Worm (Caenorhabditis elegans) whole organism, L4 larva: ENCODE data around the gene C09B8.3.

Experiments
- F26F4.8 ChIP-seq: fragments of 200-800 bp; sonication (Bioruptor generic); conservative IDR thresholded peaks from 2 replicates; pipeline ENCODE4 v1.3.6; 2022; ENCODE audit warnings: missing genetic modification characterization, missing compliant biosample characterization
- F49E8.2 ChIP-seq: sonication (generic microtip); optimal IDR thresholded peaks from 2 replicates; lab custom pipeline; 2016; ENCODE audit warnings: missing compliant biosample characterization, mild to moderate bottlenecking, missing genetic modification characterization, borderline replicate concordance
- Y5F2A.4 ChIP-seq: fragments of 200-800 bp; sonication (Bioruptor generic); optimal IDR thresholded peaks from 2 replicates; lab custom pipeline; 2018; ENCODE audit warnings: mild to moderate bottlenecking, missing genetic modification characterization, missing compliant biosample characterization
- ZK546.5 ChIP-seq, 2 experiments: sonication (generic microtip); optimal IDR thresholded peaks; 2 replicates each; lab custom pipeline; 2017; ENCODE audit warnings: missing biosample characterization in 2 of 2, missing genetic modification characterization in 2 of 2
- aly-2 ChIP-seq: sonication (generic microtip); optimal IDR thresholded peaks from 2 replicates; lab custom pipeline; 2018; ENCODE audit warnings: missing biosample characterization, missing genetic modification characterization
- ama-1 ChIP-seq: fragments of 150-350 bp; optimal IDR thresholded peaks from 2 replicates; lab custom pipeline; 2014; ENCODE audit warnings: inconsistent platforms, mixed read lengths
- ceh-28 ChIP-seq: fragments of 150-350 bp; optimal IDR thresholded peaks from 2 replicates; lab custom pipeline; 2014; ENCODE audit warnings: missing biosample characterization, missing genetic modification reagents, missing genetic modification characterization
- ceh-44 ChIP-seq: fragments of 200-800 bp; sonication (Bioruptor generic); IDR thresholded peaks from 2 replicates; pipeline ENCODE4 v1.3.6; 2022; ENCODE audit warnings: missing genetic modification reagents, missing genetic modification characterization, missing compliant biosample characterization
- dmd-8 ChIP-seq: fragments of 200-800 bp; sonication (Bioruptor generic); IDR thresholded peaks from 2 replicates; pipeline ENCODE4 v1.3.6; 2022; ENCODE audit warnings: missing genetic modification characterization, missing compliant biosample characterization
- duxl-1 ChIP-seq: sonication (generic microtip); optimal IDR thresholded peaks from 2 replicates; lab custom pipeline; 2016; ENCODE audit warnings: mild to moderate bottlenecking, missing genetic modification characterization, moderate library complexity, missing compliant biosample characterization; ENCODE audit not compliant: poor library complexity
- dve-1 ChIP-seq: sonication (generic microtip); optimal IDR thresholded peaks from 2 replicates; lab custom pipeline; 2017; ENCODE audit warnings: antibody characterized with exemption, mild to moderate bottlenecking, missing genetic modification characterization, missing compliant biosample characterization; ENCODE audit not compliant: insufficient read depth
- egl-43 ChIP-seq: fragments of 200-800 bp; sonication (Bioruptor generic); IDR thresholded peaks from 2 replicates; pipeline ENCODE4 v1.3.6; 2022; ENCODE audit warnings: missing genetic modification reagents, missing genetic modification characterization, missing compliant biosample characterization
- gei-8 ChIP-seq: fragments of 200-800 bp; sonication (Bioruptor generic); optimal IDR thresholded peaks from 2 replicates; lab custom pipeline; 2018; ENCODE audit warnings: mild to moderate bottlenecking, missing genetic modification characterization, missing compliant biosample characterization
- hlh-30 ChIP-seq: sonication (generic microtip); optimal IDR thresholded peaks from 2 replicates; lab custom pipeline; 2017; ENCODE audit warnings: antibody characterized with exemption, mild to moderate bottlenecking, missing genetic modification characterization, missing compliant biosample characterization; ENCODE audit not compliant: insufficient read depth
- jun-1 ChIP-seq: fragments of 150-350 bp; optimal IDR thresholded peaks from 2 replicates; lab custom pipeline; 2014; ENCODE audit warnings: missing biosample characterization, missing genetic modification reagents, missing genetic modification characterization
- lin-1 ChIP-seq: fragments of 200-800 bp; sonication (Bioruptor generic); IDR thresholded peaks from 2 replicates; pipeline ENCODE4 v1.3.6; 2022; ENCODE audit warnings: missing genetic modification reagents, missing genetic modification characterization, missing compliant biosample characterization
- madf-5 ChIP-seq, 2 experiments: fragments of 200-800 bp; sonication (Bioruptor generic); IDR thresholded peaks; 2 replicates each; pipeline ENCODE4 v1.3.6; 2022; ENCODE audit warnings: missing compliant biosample characterization in 2 of 2, missing genetic modification characterization in 2 of 2
- mdt-29 ChIP-seq: fragments of 200-800 bp; sonication (Bioruptor generic); IDR thresholded peaks from 2 replicates; pipeline ENCODE4 v1.3.6; 2022; ENCODE audit warnings: missing genetic modification reagents, missing genetic modification characterization, missing compliant biosample characterization
- mxl-3 ChIP-seq: fragments of 200-800 bp; sonication (Bioruptor generic); optimal IDR thresholded peaks from 2 replicates; lab custom pipeline; 2018; ENCODE audit warnings: mild to moderate bottlenecking, missing genetic modification characterization, missing compliant biosample characterization
- nhr-10 ChIP-seq: fragments of 150-350 bp; optimal IDR thresholded peaks from 2 replicates; lab custom pipeline; 2014; ENCODE audit warnings: missing biosample characterization, missing genetic modification characterization
- nhr-25 ChIP-seq: sonication (generic microtip); optimal IDR thresholded peaks from 2 replicates; lab custom pipeline; 2017; ENCODE audit warnings: missing genetic modification characterization, mild to moderate bottlenecking, missing compliant biosample characterization, antibody characterized with exemption, moderate library complexity, borderline replicate concordance; ENCODE audit not compliant: insufficient read depth
- nhr-77 ChIP-seq: fragments of 150-350 bp; optimal IDR thresholded peaks from 2 replicates; lab custom pipeline; 2014; ENCODE audit warnings: missing biosample characterization, missing genetic modification characterization
- rbr-2 ChIP-seq: sonication (generic microtip); optimal IDR thresholded peaks from 2 replicates; lab custom pipeline; 2016; ENCODE audit warnings: missing genotype, missing genetic modification characterization, missing compliant biosample characterization
- set-16 ChIP-seq: fragments of 200-800 bp; sonication (Bioruptor generic); IDR thresholded peaks from 2 replicates; pipeline ENCODE4 v1.3.6; 2022; ENCODE audit warnings: missing genetic modification reagents, missing genetic modification characterization, missing compliant biosample characterization
- spr-1 ChIP-seq: sonication (generic microtip); optimal IDR thresholded peaks from 2 replicates; lab custom pipeline; 2016; ENCODE audit warnings: mild to moderate bottlenecking, missing genetic modification characterization, missing compliant biosample characterization
- spr-3 ChIP-seq: fragments of 200-800 bp; sonication (Bioruptor generic); optimal IDR thresholded peaks from 2 replicates; lab custom pipeline; 2018; ENCODE audit warnings: mild to moderate bottlenecking, missing genetic modification characterization, missing compliant biosample characterization
- tag-97 ChIP-seq: fragments of 200-800 bp; sonication (Bioruptor generic); IDR thresholded peaks from 2 replicates; pipeline ENCODE4 v1.3.6; 2022; ENCODE audit warnings: missing genetic modification characterization, missing compliant biosample characterization
- unc-62 ChIP-seq, 3 experiments: fragments of 150-350 bp in 1 of 3; sonication (generic microtip); optimal IDR thresholded peaks in 2 of 3; peaks in 1 of 3; 1 replicate in 1 of 3; 2 replicates in 2 of 3; lab custom pipeline; 2014 to 2017; ENCODE audit warnings: missing biosample characterization in 3 of 3, missing genetic modification characterization in 3 of 3, missing genetic modification reagents in 3 of 3, missing genotype in 1 of 3
- zip-11 ChIP-seq: fragments of 200-800 bp; sonication (Bioruptor generic); IDR thresholded peaks from 2 replicates; pipeline ENCODE4 v1.3.6; 2022; ENCODE audit warnings: missing genetic modification characterization, missing compliant biosample characterization
- ztf-7 ChIP-seq: fragments of 150-350 bp; optimal IDR thresholded peaks from 2 replicates; lab custom pipeline; 2014; ENCODE audit warnings: missing biosample characterization, missing genetic modification characterization

The C09B8.3 gene

DNA sequence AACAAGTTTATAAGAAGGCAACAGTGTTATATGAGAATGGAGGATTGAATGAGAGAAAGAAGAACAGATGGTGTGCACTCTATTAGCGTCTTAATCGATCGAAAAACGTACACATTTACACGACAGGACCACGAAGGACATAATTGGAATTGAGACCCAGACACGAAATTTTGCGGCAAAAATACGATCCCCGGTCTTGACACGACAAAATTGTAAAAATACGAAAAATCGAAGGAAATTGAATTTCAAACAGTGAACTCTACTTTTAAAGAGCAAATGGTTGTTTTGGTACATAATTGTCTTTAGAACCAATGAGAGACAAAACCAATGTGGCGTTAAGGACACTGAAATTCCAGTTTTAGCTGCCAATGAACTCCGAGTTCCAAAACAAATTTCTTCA lies 12.0 kb upstream of the C09B8.3 start, which contains the start of gene lelo-3:
lelo-3 (minus strand) TSS at position 101 of the 400 bp plus-strand sequence.
- TF ChIP-seq spr-3 (GFP tag; lab: Kevin White, UChicago) (no peak), tag-97 (GFP tag; lab: Robert Waterston, UW) (no peak), Y5F2A.4 (GFP tag; lab: Kevin White, UChicago) (no peak), nhr-10 (tag; lab: Kevin White, UChicago) (no peak), rbr-2 (no peak), dve-1 (tag; lab: Kevin White, UChicago) (no peak), nhr-77 (tag; lab: Kevin White, UChicago) (no peak)
- TF ChIP-seq, all 104 proteins: peak for 0

DNA sequence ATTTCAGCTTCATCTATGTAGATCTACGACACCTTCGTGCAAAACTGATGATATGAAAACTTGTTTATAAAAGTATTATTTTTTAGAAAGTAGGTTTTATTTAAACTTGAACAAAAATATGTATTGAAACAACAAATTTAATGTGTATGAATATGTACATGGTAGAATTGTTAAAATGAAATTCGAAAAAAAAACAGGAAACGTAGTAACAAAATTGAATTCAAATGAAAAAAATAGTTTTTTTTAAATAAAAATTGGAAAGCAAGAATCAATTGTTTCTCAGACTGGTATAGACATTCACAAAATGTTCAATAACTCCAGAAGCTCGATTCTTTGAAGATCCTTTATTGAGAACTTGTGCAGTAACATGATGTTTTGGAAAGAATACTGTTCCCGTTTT lies 10.3 kb upstream of the C09B8.3 start:
- TF ChIP-seq egl-43 (GFP tag; lab: Robert Waterston, UW), result no peak
- TF ChIP-seq unc-62 (GFP tag; optimal IDR thresholded peaks at IDR 0.05 in 1 of 2; lab: Kevin White, UChicago), result peak in 1 of 2 experiments; percentile 90
- no peak for TF ChIP-seq unc-62 (tag; optimal IDR thresholded peaks at IDR 0.05; lab: Kevin White, UChicago)

- TF ChIP-seq tag-97 (GFP tag; lab: Robert Waterston, UW) (no peak), ceh-44 (GFP tag; lab: Robert Waterston, UW) (no peak), nhr-25 (no peak), dve-1 (tag; lab: Kevin White, UChicago) (peak; percentile 36)
Measured at ce11 chrX:6019886-6020469, 9.5 kb upstream of the C09B8.3 start, which contains the start of gene C09B8.4. TSS of gene C09B8.4 (minus strand) at chrX:6019936.

DNA sequence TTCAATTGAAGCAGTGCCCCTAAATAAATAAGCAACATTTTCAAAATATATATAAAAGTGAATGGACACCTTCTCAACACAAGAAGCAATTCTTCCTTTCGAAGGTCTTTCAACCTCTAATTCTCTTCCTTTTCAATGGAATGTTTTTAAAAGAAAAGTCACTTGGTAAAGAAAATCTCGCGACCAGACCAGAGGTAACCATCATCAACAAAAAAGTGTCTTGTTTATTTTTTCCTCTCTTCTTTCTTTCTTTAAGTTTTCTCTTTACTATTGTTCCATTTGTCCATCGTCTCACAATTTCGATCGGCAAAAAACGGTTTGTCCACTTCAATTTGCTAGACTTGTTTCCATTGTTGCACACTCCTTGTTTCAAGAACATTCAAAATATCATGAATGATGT lies 4.6 kb upstream of the C09B8.3 start, which contains the start of gene C09B8.8:
C09B8.8 (plus strand) TSS at position 397 of the 400 bp plus-strand sequence.
- TF ChIP-seq ZK546.5 (tag; optimal IDR thresholded peaks at IDR 0.05; lab: Kevin White, UChicago) (no peak), dve-1 (tag; lab: Kevin White, UChicago) (peak; percentile 10)
- TF ChIP-seq, all 104 proteins: peak for 1

- TF ChIP-seq mxl-3 (GFP tag; lab: Kevin White, UChicago) (peak; percentile 30), spr-1 (tag; lab: Kevin White, UChicago) (no peak)
Measured at ce11 chrX:6004315-6004714, 6.2 kb downstream of the C09B8.3 start.

DNA sequence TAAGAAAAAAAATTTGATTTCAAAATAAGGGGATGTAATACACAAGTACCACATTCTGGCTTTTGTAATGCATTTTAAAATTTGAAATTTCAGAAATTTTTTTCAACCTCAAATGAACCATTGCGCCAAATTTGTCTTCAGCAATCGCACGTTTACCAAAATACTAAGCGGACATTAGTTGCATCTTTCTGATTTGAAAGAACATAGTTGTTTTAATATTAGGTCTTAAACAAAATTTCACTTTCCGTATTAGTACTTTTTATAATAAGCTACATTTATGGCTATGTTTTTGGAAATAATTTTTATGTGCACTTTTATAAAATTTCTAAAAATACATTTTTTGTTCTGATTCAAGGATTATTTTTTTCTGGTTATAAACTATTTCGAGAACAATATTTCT lies 6.6 kb downstream of the C09B8.3 start, which contains the start of gene sups-1:
sups-1 (plus strand) TSS at position 301 of the 400 bp plus-strand sequence.
- no peak for TF ChIP-seq unc-62 (GFP tag; optimal IDR thresholded peaks at IDR 0.05 in 1 of 2; lab: Kevin White, UChicago)
- TF ChIP-seq unc-62 (tag; optimal IDR thresholded peaks at IDR 0.05; lab: Kevin White, UChicago), result no peak
- no peak for TF ChIP-seq F49E8.2 (tag; lab: Kevin White, UChicago)
- no peak for TF ChIP-seq zip-11 (GFP tag; lab: Robert Waterston, UW)
- TF ChIP-seq hlh-30, result no peak
- TF ChIP-seq rbr-2, result no peak
- no peak for TF ChIP-seq ceh-44 (GFP tag; lab: Robert Waterston, UW)
- no peak for TF ChIP-seq spr-1 (tag; lab: Kevin White, UChicago)
- no peak for TF ChIP-seq duxl-1 (tag; lab: Kevin White, UChicago)
- no peak for TF ChIP-seq gei-8 (GFP tag; lab: Kevin White, UChicago)
- TF ChIP-seq madf-5 (GFP tag; IDR thresholded peaks at IDR 0.05; lab: Robert Waterston, UW), result no peak
- no peak for TF ChIP-seq ztf-7
- TF ChIP-seq set-16 (GFP tag; lab: Robert Waterston, UW), result no peak
- no peak for TF ChIP-seq ceh-28 (tag; lab: Kevin White, UChicago)
- no peak for TF ChIP-seq aly-2
- no peak for TF ChIP-seq lin-1 (GFP tag; lab: Robert Waterston, UW)
- TF ChIP-seq F26F4.8, result no peak
- TF ChIP-seq mdt-29 (GFP tag; lab: Robert Waterston, UW), result no peak
- TF ChIP-seq jun-1, result no peak
- no peak for TF ChIP-seq ama-1 (lab: Kevin White, UChicago)
- no peak for TF ChIP-seq dmd-8
- TF ChIP-seq, all 104 proteins: peak for 0
